Fruit fly (Drosophila melanogaster) whole organism, embryonic: Measurements from ENCODE around the gene CG42866.

Experiments
- Bgb ChIP-seq: fragments of 200-800 bp; sonication (Bioruptor generic); IDR thresholded peaks from 2 replicates; pipeline ENCODE4 v1.3.6; 2022; ENCODE audit warnings: missing biosample characterization, missing genetic modification characterization; ENCODE audit not compliant: partially characterized antibody
- BtbVII ChIP-seq: fragments of 200-800 bp; sonication (Bioruptor generic); optimal IDR thresholded peaks from 3 replicates; lab custom pipeline; 2017; ENCODE audit warnings: missing biosample characterization, mild to moderate bottlenecking, missing genetic modification characterization
- CG10431 ChIP-seq: fragments of 200-800 bp; sonication (Bioruptor generic); optimal IDR thresholded peaks from 3 replicates; lab custom pipeline; 2018; ENCODE audit warnings: missing biosample characterization, mild to moderate bottlenecking, missing genetic modification characterization
- CG12104 ChIP-seq: fragments of 200-800 bp; sonication (Bioruptor generic); optimal IDR thresholded peaks from 3 replicates; lab custom pipeline; 2016; ENCODE audit warnings: missing biosample characterization, missing genetic modification characterization
- CG14014 ChIP-seq: fragments of 200-800 bp; sonication (Bioruptor generic); IDR thresholded peaks from 2 replicates; pipeline ENCODE4 v1.3.6; 2022; ENCODE audit warnings: missing biosample characterization, missing genetic modification characterization
- CG14710 ChIP-seq: fragments of 200-800 bp; sonication (Bioruptor generic); optimal IDR thresholded peaks from 3 replicates; lab custom pipeline; 2019; ENCODE audit warnings: missing biosample characterization, mild to moderate bottlenecking, missing genetic modification characterization, moderate library complexity
- CG14965 ChIP-seq: fragments of 200-800 bp; sonication (Bioruptor generic); optimal IDR thresholded peaks from 2 replicates; lab custom pipeline; 2016; ENCODE audit warnings: missing biosample characterization, missing genetic modification characterization, borderline replicate concordance
- CG16813 ChIP-seq: fragments of 200-800 bp; sonication (Bioruptor generic); IDR thresholded peaks from 3 replicates; pipeline ENCODE4 v1.3.6; 2022; ENCODE audit warnings: missing biosample characterization, missing genetic modification characterization; ENCODE audit not compliant: partially characterized antibody
- CG17802 ChIP-seq: fragments of 200-800 bp; sonication (Bioruptor generic); optimal IDR thresholded peaks from 2 replicates; lab custom pipeline; 2018; ENCODE audit warnings: missing biosample characterization, mild to moderate bottlenecking, missing genetic modification characterization, moderate library complexity
- CG17829 ChIP-seq: fragments of 200-800 bp; optimal IDR thresholded peaks from 2 replicates; lab custom pipeline; 2019; ENCODE audit warnings: missing biosample characterization, mild to moderate bottlenecking, missing genetic modification characterization, moderate library complexity
- CG1832 ChIP-seq: fragments of 200-800 bp; sonication (Bioruptor generic); optimal IDR thresholded peaks from 2 replicates; lab custom pipeline; 2017; ENCODE audit warnings: missing biosample characterization, mild to moderate bottlenecking, missing genetic modification characterization, inconsistent platforms
- CG18599 ChIP-seq: fragments of 200-800 bp; sonication (Bioruptor generic); optimal IDR thresholded peaks from 3 replicates; lab custom pipeline; 2017; ENCODE audit warnings: missing biosample characterization, missing genetic modification characterization, mild to moderate bottlenecking, moderate library complexity, missing genetic modification reagents
- CG2120 ChIP-seq: fragments of 200-800 bp; sonication (Bioruptor generic); optimal IDR thresholded peaks from 3 replicates; lab custom pipeline; 2016; ENCODE audit warnings: missing biosample characterization, missing genetic modification characterization
- CG2202 ChIP-seq: fragments of 200-800 bp; sonication (Bioruptor generic); optimal IDR thresholded peaks from 2 replicates; lab custom pipeline; 2018; ENCODE audit warnings: missing biosample characterization, mild to moderate bottlenecking, missing genetic modification characterization
- CG2875 ChIP-seq: fragments of 200-800 bp; sonication (Bioruptor generic); optimal IDR thresholded peaks from 2 replicates; lab custom pipeline; 2017; ENCODE audit warnings: missing biosample characterization, mild to moderate bottlenecking, missing genetic modification characterization, missing genetic modification reagents
- CG4360 ChIP-seq: fragments of 200-800 bp; sonication (Bioruptor generic); IDR thresholded peaks from 2 replicates; pipeline ENCODE4 v1.3.6; 2022; ENCODE audit warnings: missing biosample characterization, missing genetic modification characterization
- CG7963 ChIP-seq: fragments of 200-800 bp; sonication (Bioruptor generic); IDR thresholded peaks from 3 replicates; pipeline ENCODE4 v1.3.6; 2022; ENCODE audit warnings: missing biosample characterization, missing genetic modification characterization; ENCODE audit not compliant: partially characterized antibody
- CG8089 ChIP-seq: fragments of 200-800 bp; sonication (Bioruptor generic); optimal IDR thresholded peaks from 3 replicates; lab custom pipeline; 2016; ENCODE audit warnings: missing biosample characterization, missing genetic modification characterization
- CG8290 ChIP-seq, 3 experiments: fragments of 200-800 bp; sonication (Bioruptor generic); optimal IDR thresholded peaks; 2 replicates each; lab custom pipeline; 2016 to 2019; ENCODE audit warnings: missing biosample characterization in 3 of 3, missing genetic modification characterization in 3 of 3, mild to moderate bottlenecking in 2 of 3, moderate library complexity in 1 of 3
- CG8944 ChIP-seq: fragments of 200-800 bp; sonication (Bioruptor generic); optimal IDR thresholded peaks from 3 replicates; lab custom pipeline; 2016; ENCODE audit warnings: missing biosample characterization, missing genetic modification characterization
- Dbx ChIP-seq: fragments of 200-800 bp; sonication (Bioruptor generic); IDR thresholded peaks from 3 replicates; pipeline ENCODE4 v1.3.6; 2022; ENCODE audit warnings: missing biosample characterization, missing genetic modification characterization
- Dfd ChIP-seq, 2 experiments: fragments of >200 bp; optimal IDR thresholded peaks; 2 replicates each; lab custom pipeline; 2017; ENCODE audit warnings: missing biosample characterization in 2 of 2, missing genetic modification characterization in 2 of 2
- Dll ChIP-seq: fragments of 200-800 bp; sonication (Bioruptor generic); IDR thresholded peaks from 4 replicates; pipeline ENCODE4 v1.3.6; 2022; ENCODE audit warnings: missing biosample characterization, missing genetic modification characterization; ENCODE audit not compliant: partially characterized antibody
- Eip74EF ChIP-seq, 2 experiments: fragments of 200-800 bp in 1 of 2; fragments of >200 bp in 1 of 2; sonication (Bioruptor generic) in 1 of 2; optimal IDR thresholded peaks; 2 replicates each; lab custom pipeline; 2017 to 2019; ENCODE audit warnings: missing biosample characterization in 2 of 2, missing genetic modification characterization in 2 of 2, mild to moderate bottlenecking in 1 of 2, moderate library complexity in 1 of 2
- Ets97D ChIP-seq: fragments of 200-800 bp; sonication (Bioruptor generic); optimal IDR thresholded peaks from 3 replicates; lab custom pipeline; 2016; ENCODE audit warnings: missing biosample characterization, missing genetic modification characterization
- Gsc ChIP-seq: fragments of 200-800 bp; sonication (Bioruptor generic); IDR thresholded peaks from 2 replicates; pipeline ENCODE4 v1.3.6; 2022; ENCODE audit warnings: missing biosample characterization, missing genetic modification characterization
- Lhr ChIP-seq: fragments of 200-800 bp; sonication (Bioruptor generic); optimal IDR thresholded peaks from 3 replicates; lab custom pipeline; 2017; ENCODE audit warnings: mild to moderate bottlenecking, missing biosample characterization, missing genetic modification reagents, missing genetic modification characterization
- Med ChIP-seq: fragments of 200-800 bp; sonication (Bioruptor generic); peaks from one replicate; lab custom pipeline; 2016; ENCODE audit warnings: missing biosample characterization, missing genetic modification characterization, mild to moderate bottlenecking, inconsistent platforms, moderate library complexity
- Mes4 ChIP-seq: fragments of 200-800 bp; sonication (Bioruptor generic); optimal IDR thresholded peaks from 2 replicates; lab custom pipeline; 2016; ENCODE audit warnings: missing biosample characterization, missing genetic modification characterization
- Neu2 ChIP-seq: fragments of 200-800 bp; sonication (Bioruptor generic); optimal IDR thresholded peaks from 3 replicates; lab custom pipeline; 2016; ENCODE audit warnings: missing biosample characterization, missing genetic modification characterization, borderline replicate concordance
- Spps ChIP-seq: fragments of 200-800 bp; sonication (Bioruptor generic); optimal IDR thresholded peaks from 2 replicates; lab custom pipeline; 2018; ENCODE audit warnings: missing biosample characterization, mild to moderate bottlenecking, missing genetic modification characterization
- TFAM ChIP-seq: fragments of 200-800 bp; sonication (Bioruptor generic); optimal IDR thresholded peaks from 2 replicates; lab custom pipeline; 2017; ENCODE audit warnings: missing biosample characterization, missing genetic modification characterization, inconsistent platforms
- YL-1 ChIP-seq: fragments of 200-800 bp; sonication (Bioruptor generic); optimal IDR thresholded peaks from 3 replicates; lab custom pipeline; 2017; ENCODE audit warnings: missing biosample characterization, mild to moderate bottlenecking, missing genetic modification characterization
- dm ChIP-seq: fragments of 200-800 bp; sonication (Bioruptor generic); optimal IDR thresholded peaks from 3 replicates; lab custom pipeline; 2016; ENCODE audit warnings: missing biosample characterization, missing genetic modification characterization
- gem ChIP-seq: fragments of 200-800 bp; sonication (Bioruptor generic); optimal IDR thresholded peaks from 2 replicates; lab custom pipeline; 2019; ENCODE audit warnings: missing biosample characterization, mild to moderate bottlenecking, missing genetic modification characterization, moderate library complexity
- gsb-n ChIP-seq: fragments of 200-800 bp; sonication (Bioruptor generic); optimal IDR thresholded peaks from 3 replicates; lab custom pipeline; 2018; ENCODE audit warnings: missing biosample characterization, mild to moderate bottlenecking, missing genetic modification characterization
- hb ChIP-seq: fragments of 200-800 bp; sonication (Bioruptor generic); IDR thresholded peaks from 3 replicates; pipeline ENCODE4 v1.3.6; 2022; ENCODE audit warnings: missing biosample characterization, missing genetic modification characterization; ENCODE audit not compliant: partially characterized antibody
- kni ChIP-seq: fragments of 200-800 bp; sonication (Bioruptor generic); optimal IDR thresholded peaks from 3 replicates; lab custom pipeline; 2017; ENCODE audit warnings: mild to moderate bottlenecking, missing biosample characterization, missing genetic modification reagents, missing genetic modification characterization
- lilli ChIP-seq: fragments of 200-800 bp; sonication (Bioruptor generic); optimal IDR thresholded peaks from 3 replicates; lab custom pipeline; 2016; ENCODE audit warnings: missing biosample characterization, missing genetic modification characterization
- lola ChIP-seq, 3 experiments: fragments of >200 bp in 2 of 3; fragments of 200-800 bp in 1 of 3; sonication (Bioruptor generic) in 1 of 3; optimal IDR thresholded peaks; 2 replicates each; lab custom pipeline; 2017 to 2019; ENCODE audit warnings: missing biosample characterization in 3 of 3, missing genetic modification characterization in 3 of 3, mild to moderate bottlenecking in 1 of 3, moderate library complexity in 1 of 3
- mld ChIP-seq: fragments of 200-800 bp; sonication (Bioruptor generic); IDR thresholded peaks from 3 replicates; pipeline ENCODE4 v1.3.6; 2022; ENCODE audit warnings: missing biosample characterization, missing genetic modification characterization; ENCODE audit not compliant: partially characterized antibody
- oc ChIP-seq: fragments of 200-800 bp; sonication (Bioruptor generic); optimal IDR thresholded peaks from 2 replicates; lab custom pipeline; 2018; ENCODE audit warnings: missing biosample characterization, mild to moderate bottlenecking, missing genetic modification characterization, moderate library complexity
- psq ChIP-seq: fragments of 200-800 bp; sonication (Bioruptor generic); optimal IDR thresholded peaks from 2 replicates; lab custom pipeline; 2017; ENCODE audit warnings: missing biosample characterization, missing genetic modification characterization
- seq ChIP-seq: fragments of 200-800 bp; sonication (Bioruptor generic); IDR thresholded peaks from 2 replicates; pipeline ENCODE4 v1.3.6; 2022; ENCODE audit warnings: missing biosample characterization, missing genetic modification characterization
- sqz ChIP-seq: fragments of 200-800 bp; sonication (Bioruptor generic); optimal IDR thresholded peaks from 3 replicates; lab custom pipeline; 2018; ENCODE audit warnings: missing biosample characterization, mild to moderate bottlenecking, missing genetic modification characterization
- stc ChIP-seq: fragments of 200-800 bp; sonication (Bioruptor generic); IDR thresholded peaks from 2 replicates; pipeline ENCODE4 v1.3.6; 2022; ENCODE audit warnings: missing biosample characterization, missing genetic modification characterization
- sug ChIP-seq: fragments of 200-800 bp; optimal IDR thresholded peaks from 2 replicates; lab custom pipeline; 2019; ENCODE audit warnings: missing biosample characterization, mild to moderate bottlenecking, missing genetic modification characterization, moderate library complexity
- tna ChIP-seq: fragments of 200-800 bp; sonication (Bioruptor generic); IDR thresholded peaks from 2 replicates; pipeline ENCODE4 v1.3.6; 2022; ENCODE audit warnings: missing biosample characterization, missing genetic modification characterization; ENCODE audit not compliant: partially characterized antibody
- ttk ChIP-seq: fragments of 200-800 bp; sonication (Bioruptor generic); IDR thresholded peaks from 2 replicates; pipeline ENCODE4 v2.1.2; 2022; ENCODE audit warnings: missing biosample characterization, missing genetic modification characterization

The CG42866 gene

DNA sequence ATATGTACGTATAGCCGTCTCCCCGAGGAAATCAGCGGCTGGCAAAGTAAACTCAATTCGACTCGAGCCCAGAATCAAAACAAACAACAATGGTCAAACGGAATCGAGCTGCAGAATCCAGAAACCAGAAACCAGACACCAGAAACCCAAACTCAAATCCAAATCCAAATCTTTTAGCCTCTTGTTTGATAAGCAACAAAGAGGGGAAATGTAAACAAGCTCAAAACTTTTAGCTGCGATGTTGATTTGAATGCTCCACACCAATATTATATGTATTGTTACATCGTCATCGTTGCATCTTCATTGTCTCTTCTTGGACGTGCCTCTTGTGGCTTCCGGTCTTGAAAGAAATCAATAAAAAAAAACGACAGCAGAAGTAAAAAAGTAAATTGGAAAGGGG, 11.9 kb downstream of the CG42866 start (continued):
- no peak for TF ChIP-seq psq (GFP tag; lab: Kevin White, UChicago)
- no peak for TF ChIP-seq CG14014
- TF ChIP-seq CG18599 (GFP tag; lab: Kevin White, UChicago) = no peak
- TF ChIP-seq Dll = no peak
- no peak for TF ChIP-seq CG16813 (GFP tag; lab: Robert Waterston, UW)
- peak; percentile 10 for TF ChIP-seq CG14965 (GFP tag; lab: Kevin White, UChicago)
- no peak for TF ChIP-seq Neu2 (GFP tag; lab: Kevin White, UChicago)
- TF ChIP-seq stc (GFP tag; lab: Robert Waterston, UW) = no peak
- TF ChIP-seq CG2875 = peak; percentile 18
- no peak for TF ChIP-seq ttk
- peak; percentile 16 for TF ChIP-seq CG8290 (GFP tag; optimal IDR thresholded peaks at IDR 0.05; lab: Kevin White, UChicago)
- peak in 1 of 2 experiments; percentile 19 for TF ChIP-seq CG8290 (tag; optimal IDR thresholded peaks at IDR 0.05; lab: Kevin White, UChicago)
- no peak for TF ChIP-seq CG14710
- no peak for TF ChIP-seq lilli (GFP tag; lab: Kevin White, UChicago)
- no peak for TF ChIP-seq CG12104
- no peak for TF ChIP-seq TFAM (GFP tag; lab: Kevin White, UChicago)
- TF ChIP-seq CG8944 = no peak
- TF ChIP-seq sqz (GFP tag; lab: Kevin White, UChicago) = peak; percentile 48
- no peak for TF ChIP-seq mld (GFP tag; lab: Robert Waterston, UW)
- no peak for TF ChIP-seq dm (GFP tag; lab: Kevin White, UChicago)
- TF ChIP-seq Ets97D (GFP tag; lab: Kevin White, UChicago) = no peak
- TF ChIP-seq Lhr = no peak
- TF ChIP-seq Gsc (GFP tag; lab: Robert Waterston, UW) = no peak
- TF ChIP-seq gem = peak; percentile 31
- no peak for TF ChIP-seq CG1832 (GFP tag; lab: Kevin White, UChicago)
- TF ChIP-seq sug (tag; lab: Kevin White, UChicago) = no peak
- peak; percentile 38 for TF ChIP-seq kni (GFP tag; lab: Kevin White, UChicago)
- TF ChIP-seq CG17829 = no peak
- no peak for TF ChIP-seq seq (GFP tag; lab: Robert Waterston, UW)
- TF ChIP-seq YL-1 = no peak
- peak; percentile 39 for TF ChIP-seq CG8089 (GFP tag; lab: Kevin White, UChicago)
- TF ChIP-seq Mes4 (GFP tag; lab: Kevin White, UChicago) = peak; percentile 3
- no peak for TF ChIP-seq CG7963 (GFP tag; lab: Robert Waterston, UW)
- no peak for TF ChIP-seq Eip74EF (GFP tag; optimal IDR thresholded peaks at IDR 0.05; lab: Kevin White, UChicago)
- peak; percentile 26 for TF ChIP-seq oc (tag; lab: Kevin White, UChicago)
- TF ChIP-seq Med (GFP tag; lab: Kevin White, UChicago) = peak; percentile 29
- no peak for TF ChIP-seq CG2202 (tag; lab: Kevin White, UChicago)
- no peak for TF ChIP-seq CG17802 (tag; lab: Kevin White, UChicago)
- TF ChIP-seq Dfd (GFP tag; optimal IDR thresholded peaks at IDR 0.05; lab: Kevin White, UChicago) = no peak
- no peak for TF ChIP-seq tna (GFP tag; lab: Robert Waterston, UW)
- no peak for TF ChIP-seq Spps
- TF ChIP-seq Bgb (GFP tag; lab: Robert Waterston, UW) = no peak
- TF ChIP-seq gsb-n = peak; percentile 37
- TF ChIP-seq hb (GFP tag; lab: Robert Waterston, UW) = no peak
- TF ChIP-seq CG2120 = no peak
- TF ChIP-seq lola (GFP tag; optimal IDR thresholded peaks at IDR 0.05; lab: Kevin White, UChicago) = no peak
- TF ChIP-seq CG4360 (GFP tag; lab: Robert Waterston, UW) = no peak
- no peak for TF ChIP-seq BtbVII (GFP tag; lab: Kevin White, UChicago)
- TF ChIP-seq Dbx = no peak
- no peak for TF ChIP-seq CG10431 (GFP tag; lab: Kevin White, UChicago)
